Fruit fly (Drosophila melanogaster): Measurements from ENCODE around the gene nAChRalpha3.

DNA sequence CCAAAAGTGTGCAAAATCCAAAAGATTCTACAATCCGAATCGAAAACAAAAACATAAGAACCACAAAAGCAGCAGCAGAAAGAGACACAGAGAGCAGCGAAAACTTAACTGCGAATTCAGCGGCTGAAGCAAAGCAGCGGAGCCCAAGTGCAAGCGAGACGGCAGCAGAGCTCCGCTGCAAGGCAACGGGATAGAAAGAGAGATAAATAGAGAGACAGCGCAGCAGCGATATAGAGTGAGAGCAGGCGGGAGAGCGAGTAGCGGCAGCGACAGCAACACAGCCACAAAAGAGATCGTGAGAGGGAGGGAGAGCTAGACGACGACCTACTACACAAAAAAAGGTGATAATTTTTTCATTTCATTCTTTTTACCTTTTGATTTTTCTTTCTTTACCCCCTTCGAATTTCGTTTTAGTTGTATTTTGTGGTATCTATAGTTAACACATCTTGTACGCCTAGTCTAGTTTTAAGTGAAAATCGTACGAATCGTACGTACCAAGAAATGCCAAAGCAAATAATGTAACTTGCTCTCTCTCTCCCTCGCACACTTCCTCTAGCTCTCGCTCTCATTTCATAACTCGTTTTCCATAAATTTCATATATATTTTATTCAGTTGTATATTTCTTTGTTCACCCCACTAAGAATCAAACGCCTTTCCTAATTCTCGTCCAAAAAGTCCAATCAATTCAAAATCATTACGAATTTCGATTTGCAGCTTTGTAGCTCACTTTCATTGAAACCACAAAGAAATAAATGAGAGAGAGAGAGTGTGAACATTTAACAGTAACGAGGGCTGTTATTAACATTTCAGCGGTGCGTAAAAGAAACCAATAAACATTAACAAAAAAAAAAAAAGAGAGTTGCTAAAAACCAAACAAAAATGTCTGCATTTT lies 43.6 kb upstream of the nAChRalpha3 start:
- TF ChIP-seq Mnt (GFP tag; optimal IDR thresholded peaks at IDR 0.05) (no peak), pad (GFP tag; optimal IDR thresholded peaks at IDR 0.05) (no peak), tj (GFP tag; optimal IDR thresholded peaks at IDR 0.05) (no peak), cic (GFP tag; optimal IDR thresholded peaks at IDR 0.05) (no peak), CG14711 (tag; optimal IDR thresholded peaks at IDR 0.05) (no peak)

All from whole organism, adult.